Fruit fly (Drosophila melanogaster) whole organism, wandering third instar larva: ENCODE data around the gene Rala.
A peak's percentile ranks its signal among the peaks of the same experiment; 100 is the strongest.

Experiments used
- HLH106 ChIP-seq: fragments of 200-800 bp; optimal IDR thresholded peaks from 3 replicates; lab custom pipeline; 2019; ENCODE audit warnings: missing biosample characterization, mild to moderate bottlenecking, missing genetic modification characterization, moderate library complexity
- Hr83 ChIP-seq: fragments of 200-300 bp; sonication (Bioruptor generic); optimal IDR thresholded peaks from 2 replicates; lab custom pipeline; 2016; ENCODE audit warnings: missing biosample characterization, mild to moderate bottlenecking, missing genetic modification characterization, moderate library complexity; ENCODE audit not compliant: poor library complexity, severe bottlenecking
- Myc ChIP-seq: fragments of >200 bp; optimal IDR thresholded peaks from 2 replicates; lab custom pipeline; 2017
- psq ChIP-seq: fragments of 200-800 bp; sonication (Bioruptor generic); optimal IDR thresholded peaks from 3 replicates; lab custom pipeline; 2017; ENCODE audit warnings: missing biosample characterization, mild to moderate bottlenecking, missing genetic modification characterization, moderate library complexity

DNA sequence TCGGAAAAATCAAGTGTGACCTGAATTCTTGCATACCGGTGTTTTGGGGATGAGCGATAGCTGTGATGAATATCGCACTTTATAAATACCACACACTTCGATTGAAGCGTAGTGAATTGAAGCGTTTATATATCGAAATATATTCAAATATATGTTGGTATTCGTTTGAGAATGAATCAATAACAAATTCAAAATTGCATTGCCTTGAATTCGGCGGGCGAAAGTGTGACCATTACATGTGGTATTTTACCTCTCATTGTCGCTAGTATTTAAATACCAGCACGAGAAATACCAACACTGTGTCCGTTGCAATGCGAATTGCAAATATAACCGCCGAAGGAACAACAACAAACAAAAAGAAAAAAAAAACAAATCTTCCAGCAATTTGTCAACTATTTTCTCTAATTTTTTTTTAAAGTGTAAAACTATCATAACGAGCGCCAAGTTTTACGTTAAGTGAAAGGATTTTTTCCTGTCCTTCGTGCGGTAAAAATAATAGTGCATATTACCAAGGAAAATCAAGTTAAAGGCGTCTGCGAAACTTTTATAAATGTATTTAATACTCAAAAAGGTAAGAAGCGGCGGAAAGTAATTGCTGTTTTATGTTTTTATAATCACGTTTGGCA lies 47.9 kb downstream of the Rala start, which contains the start of the genes Parg and Mnt:
- no peak for TF ChIP-seq Myc (lab: Kevin White, UChicago)
- TF ChIP-seq psq (GFP tag; lab: Kevin White, UChicago), result no peak
- no peak for TF ChIP-seq Hr83
- TF ChIP-seq HLH106 (tag; lab: Kevin White, UChicago), result peak; percentile 13
